Worm (Caenorhabditis elegans): Measurements from ENCODE around the gene lips-9.

Gene lips-9

DNA sequence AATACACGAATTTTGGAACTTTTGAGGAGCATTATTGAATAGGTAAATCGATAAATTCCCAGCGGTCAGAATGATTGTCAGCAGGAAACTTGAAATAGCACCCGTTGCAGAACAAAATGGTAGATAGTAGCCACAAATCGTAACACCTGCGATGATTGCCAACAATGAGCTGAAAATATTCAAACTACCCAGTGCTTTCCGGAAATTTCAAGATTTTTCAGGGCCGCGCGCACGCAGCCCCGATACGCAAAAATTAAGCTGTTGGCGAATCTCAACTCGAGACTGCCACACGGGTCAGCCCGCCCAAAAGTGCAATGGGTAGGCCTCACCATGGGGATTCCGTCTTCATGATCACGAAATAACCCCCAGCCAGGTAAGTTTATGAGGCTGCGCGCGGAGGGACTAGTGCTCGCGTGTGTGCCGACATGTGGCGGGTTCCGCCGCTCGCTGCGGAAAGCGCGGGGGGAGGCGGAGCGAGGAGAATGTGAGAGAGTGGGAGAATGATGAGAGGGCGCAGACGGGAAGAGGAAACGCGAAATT, 9.5 kb upstream of the lips-9 start:
- TF ChIP-seq daf-8 (GFP tag; IDR thresholded peaks at IDR 0.05) (peak; percentile 79; the same call in 1 of the 2 replicates), dve-1 (tag; optimal IDR thresholded peaks at IDR 0.05; ENCODE audit: insufficient read depth) (peak; percentile 97), aha-1 (tag) (peak; percentile 100), F10B5.3 (tag; optimal IDR thresholded peaks at IDR 0.05) (peak; percentile 88), lin-29 (GFP tag; IDR thresholded peaks at IDR 0.05) (peak; percentile 68; the same call in 1 of the 2 replicates), ceh-20 (GFP tag; IDR thresholded peaks at IDR 0.05) (peak; percentile 73), nhr-42 (GFP tag; IDR thresholded peaks at IDR 0.05) (peak; percentile 94), nhr-10 (tag; optimal IDR thresholded peaks at IDR 0.05) (peak; percentile 77), mes-2 (tag; optimal IDR thresholded peaks at IDR 0.05; ENCODE audit: poor library complexity, severe bottlenecking) (peak; percentile 93), hif-1 (tag; optimal IDR thresholded peaks at IDR 0.05) (peak; percentile 70 to 81), daf-16 (GFP tag; optimal IDR thresholded peaks at IDR 0.05) (peak; percentile 88 to 91), daf-16 (tag; optimal IDR thresholded peaks at IDR 0.05) (peak; percentile 86), ZK546.5 (tag; optimal IDR thresholded peaks at IDR 0.05) (no peak), zfp-2 (tag; optimal IDR thresholded peaks at IDR 0.05) (peak; percentile 83), nhr-41 (GFP tag; IDR thresholded peaks at IDR 0.05) (peak; percentile 89), zip-11 (GFP tag; IDR thresholded peaks at IDR 0.05) (no peak), nhr-102 (tag; optimal IDR thresholded peaks at IDR 0.05) (peak; percentile 96), fkh-10 (GFP tag; optimal IDR thresholded peaks at IDR 0.05) (no peak), arid-1 (GFP tag; conservative IDR thresholded peaks at IDR 0.05) (peak; percentile 86), hmg-1.1 (GFP tag; IDR thresholded peaks at IDR 0.05) (peak; percentile 93), dmd-8 (GFP tag; IDR thresholded peaks at IDR 0.05) (peak; percentile 71), mxl-2 (GFP tag; conservative IDR thresholded peaks at IDR 0.05) (peak; percentile 58; the same call in 1 of the 2 replicates), php-3 (GFP tag; IDR thresholded peaks at IDR 0.05) (peak; percentile 87), lin-15B (tag; optimal IDR thresholded peaks at IDR 0.05) (peak; percentile 2), cey-2 (tag; optimal IDR thresholded peaks at IDR 0.05; ENCODE audit: borderline replicate concordance, insufficient read depth) (no peak), ceh-28 (tag; optimal IDR thresholded peaks at IDR 0.05) (peak; percentile 30), skn-1 (tag; optimal IDR thresholded peaks at IDR 0.05) (no peak), spr-3 (GFP tag; optimal IDR thresholded peaks at IDR 0.05) (peak; percentile 95), lsy-2 (tag; optimal IDR thresholded peaks at IDR 0.05) (peak; percentile 76 to 86), F44E2.7 (GFP tag; IDR thresholded peaks at IDR 0.05) (peak; percentile 84), egl-43 (GFP tag; IDR thresholded peaks at IDR 0.05) (peak; percentile 96), ceh-32 (tag; optimal IDR thresholded peaks at IDR 0.05; ENCODE audit: poor library complexity) (peak; percentile 23), spr-1 (tag; optimal IDR thresholded peaks at IDR 0.05) (peak; percentile 94), snpc-4 (tag; optimal IDR thresholded peaks at IDR 0.05) (peak; percentile 97), hlh-11 (tag; optimal IDR thresholded peaks at IDR 0.05) (peak; percentile 95), nhr-25 (tag; optimal IDR thresholded peaks at IDR 0.05; ENCODE audit: borderline replicate concordance, insufficient read depth) (peak; percentile 77), lir-3 (tag; optimal IDR thresholded peaks at IDR 0.05) (peak; percentile 82), F49E8.2 (tag; optimal IDR thresholded peaks at IDR 0.05; ENCODE audit: borderline replicate concordance) (peak; percentile 94), ama-1 (optimal IDR thresholded peaks at IDR 0.05) (peak; percentile 100), unc-130 (GFP tag; optimal IDR thresholded peaks at IDR 0.05) (peak; percentile 90), nhr-48 (tag; optimal IDR thresholded peaks at IDR 0.05) (peak; percentile 92), lim-7 (GFP tag; IDR thresholded peaks at IDR 0.05) (peak; percentile 82), lin-38 (GFP tag; IDR thresholded peaks at IDR 0.05) (peak; percentile 88), F26F4.8 (GFP tag; conservative IDR thresholded peaks at IDR 0.05) (no peak), pha-4 (GFP tag; IDR thresholded peaks at IDR 0.05) (peak; percentile 95), pha-4 (tag; optimal IDR thresholded peaks at IDR 0.05) (no peak), ZK337.2 (GFP tag; IDR thresholded peaks at IDR 0.05) (peak; percentile 42), ceh-82 (tag; optimal IDR thresholded peaks at IDR 0.05) (no peak), ztf-7 (tag; optimal IDR thresholded peaks at IDR 0.05) (peak; percentile 38), mxl-3 (GFP tag; optimal IDR thresholded peaks at IDR 0.05) (peak; percentile 90)
